Comparison of ENCODE assay signal across 1 fruit fly cellular context in the genomic region with DNA sequence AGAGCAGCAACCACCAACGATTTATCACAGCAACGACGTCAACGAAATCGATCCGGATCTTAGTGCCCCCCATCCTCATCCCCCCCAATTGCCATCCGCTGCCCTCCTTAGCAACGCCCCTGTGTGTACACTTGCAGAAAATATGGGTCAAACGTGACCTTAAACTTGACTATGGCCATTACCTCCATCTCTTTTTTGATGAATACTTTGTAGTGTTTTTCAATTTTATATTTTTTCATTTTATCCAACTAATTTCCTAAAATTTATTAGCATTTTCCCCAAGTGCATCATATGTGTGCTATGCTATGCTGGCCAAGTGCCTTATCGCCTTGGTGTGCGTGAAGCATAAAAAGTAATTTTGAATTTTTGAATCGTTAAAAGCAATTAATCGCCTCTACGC.
TF ChIP-seq lines count a peak whose summit lies in the region.

No protein-coding gene starts in this region.

TF ChIP-seq in whole organism, embryonic, 481 proteins besides CTCF, POLR2A, EP300 and RAD21 (continued from another document and continues in another):
- peak; percentile 71 for TF ChIP-seq Med (GFP tag; lab: Kevin White, UChicago)
- no peak for TF ChIP-seq CG7357 (GFP tag; IDR thresholded peaks at IDR 0.05; lab: Robert Waterston, UW)
- TF ChIP-seq Abd-B (GFP tag; optimal IDR thresholded peaks at IDR 0.05; lab: Kevin White, UChicago), result no peak
- TF ChIP-seq Stat92E (GFP tag; optimal IDR thresholded peaks at IDR 0.05; lab: Kevin White, UChicago), result no peak
- no peak for TF ChIP-seq CG1233 (GFP tag; optimal IDR thresholded peaks at IDR 0.05; lab: Kevin White, UChicago)
- no peak for TF ChIP-seq Ets65A (GFP tag; lab: Kevin White, UChicago)
- TF ChIP-seq CG12219 (GFP tag; optimal IDR thresholded peaks at IDR 0.05; lab: Kevin White, UChicago), result no peak
- no peak for TF ChIP-seq CG12744 (GFP tag; optimal IDR thresholded peaks at IDR 0.05; lab: Kevin White, UChicago)
- no peak for TF ChIP-seq CG1529 (GFP tag; optimal IDR thresholded peaks at IDR 0.05; lab: Kevin White, UChicago)
- no peak for TF ChIP-seq eyg (GFP tag; optimal IDR thresholded peaks at IDR 0.05; lab: Kevin White, UChicago)
- no peak for TF ChIP-seq CG31388 (GFP tag; optimal IDR thresholded peaks at IDR 0.05; lab: Kevin White, UChicago)
- no peak for TF ChIP-seq CG11723 (GFP tag; optimal IDR thresholded peaks at IDR 0.05; lab: Kevin White, UChicago)
- TF ChIP-seq insv (GFP tag; optimal IDR thresholded peaks at IDR 0.05; lab: Kevin White, UChicago), result no peak
- no peak for TF ChIP-seq CG13624 (GFP tag; optimal IDR thresholded peaks at IDR 0.05; lab: Kevin White, UChicago)
- peak; percentile 59; the same call in 1 of the 3 replicates for TF ChIP-seq CG11695 (GFP tag; IDR thresholded peaks at IDR 0.05; lab: Robert Waterston, UW)
- TF ChIP-seq Nf-YA (GFP tag; IDR thresholded peaks at IDR 0.05; lab: Robert Waterston, UW), result no peak
- TF ChIP-seq p53 (GFP tag; optimal IDR thresholded peaks at IDR 0.05; lab: Kevin White, UChicago), result no peak
- TF ChIP-seq CG6683 (GFP tag; optimal IDR thresholded peaks at IDR 0.05; lab: Kevin White, UChicago), result no peak
- TF ChIP-seq Ravus (GFP tag; IDR thresholded peaks at IDR 0.05; lab: Robert Waterston, UW), result no peak
- TF ChIP-seq Lim3 (GFP tag; IDR thresholded peaks at IDR 0.05; lab: Robert Waterston, UW), result no peak
- 0 out of 2 replicates have a peak, but pooled peaks have one; percentile 14 for TF ChIP-seq CG11247 (GFP tag; IDR thresholded peaks at IDR 0.05; lab: Robert Waterston, UW)
- TF ChIP-seq Hmx (GFP tag; optimal IDR thresholded peaks at IDR 0.05; lab: Kevin White, UChicago), result no peak
- peak; percentile 26 for TF ChIP-seq ATbp (GFP tag; optimal IDR thresholded peaks at IDR 0.05; lab: Kevin White, UChicago)
- no peak for TF ChIP-seq rib (GFP tag; IDR thresholded peaks at IDR 0.05; lab: Robert Waterston, UW)
- TF ChIP-seq chn (GFP tag; optimal IDR thresholded peaks at IDR 0.05; lab: Kevin White, UChicago), result no peak
- no peak for TF ChIP-seq CG18476 (GFP tag; optimal IDR thresholded peaks at IDR 0.05; lab: Kevin White, UChicago)
- TF ChIP-seq CG7987 (GFP tag; optimal IDR thresholded peaks at IDR 0.05; lab: Kevin White, UChicago), result no peak
- TF ChIP-seq H2.0 (GFP tag; IDR thresholded peaks at IDR 0.05; lab: Robert Waterston, UW), result no peak
- no peak for TF ChIP-seq caup (GFP tag; optimal IDR thresholded peaks at IDR 0.05; lab: Kevin White, UChicago; ENCODE audit: severe bottlenecking)
- TF ChIP-seq bbx (GFP tag; IDR thresholded peaks at IDR 0.05; lab: Robert Waterston, UW; ENCODE audit: partially characterized antibody), result no peak
- no peak for TF ChIP-seq so (GFP tag; IDR thresholded peaks at IDR 0.05; lab: Robert Waterston, UW)
- TF ChIP-seq Xbp1 (GFP tag; optimal IDR thresholded peaks at IDR 0.05; lab: Kevin White, UChicago), result peak; percentile 24
- no peak for TF ChIP-seq exex (tag; optimal IDR thresholded peaks at IDR 0.05; lab: Kevin White, UChicago)
- no peak for TF ChIP-seq disco-r (GFP tag; optimal IDR thresholded peaks at IDR 0.05; lab: Kevin White, UChicago)
- peak; percentile 5 for TF ChIP-seq CG9609 (GFP tag; optimal IDR thresholded peaks at IDR 0.05; lab: Kevin White, UChicago)
- peak in 1 of 2 experiments; percentile 6 for TF ChIP-seq Pdp1 (GFP tag; optimal IDR thresholded peaks at IDR 0.05; lab: Kevin White, UChicago)
- TF ChIP-seq bab2 (GFP tag; optimal IDR thresholded peaks at IDR 0.05; lab: Kevin White, UChicago), result peak; percentile 8
- no peak for TF ChIP-seq Doc2 (GFP tag; IDR thresholded peaks at IDR 0.05; lab: Robert Waterston, UW)
- 0 out of 3 replicates have a peak, but pooled peaks have one; percentile 26 for TF ChIP-seq ken (GFP tag; IDR thresholded peaks at IDR 0.05; lab: Robert Waterston, UW)
- no peak for TF ChIP-seq CG10959 (GFP tag; IDR thresholded peaks at IDR 0.05; lab: Robert Waterston, UW)
- 0 out of 3 replicates have a peak, but pooled peaks have one; percentile 17 for TF ChIP-seq croc (GFP tag; conservative IDR thresholded peaks at IDR 0.05; lab: Robert Waterston, UW)
- TF ChIP-seq CG6654 (GFP tag; optimal IDR thresholded peaks at IDR 0.05; lab: Kevin White, UChicago), result no peak
- TF ChIP-seq bsh (GFP tag; optimal IDR thresholded peaks at IDR 0.05; lab: Kevin White, UChicago), result peak; percentile 30 to 58
- TF ChIP-seq CG6791 (GFP tag; IDR thresholded peaks at IDR 0.05; lab: Robert Waterston, UW; ENCODE audit: partially characterized antibody), result no peak
- TF ChIP-seq CG5180 (GFP tag; optimal IDR thresholded peaks at IDR 0.05; lab: Kevin White, UChicago), result no peak
- no peak for TF ChIP-seq CG17186 (GFP tag; optimal IDR thresholded peaks at IDR 0.05; lab: Kevin White, UChicago)
- no peak for TF ChIP-seq Taf1 (GFP tag; IDR thresholded peaks at IDR 0.05; lab: Robert Waterston, UW)
- TF ChIP-seq CG7372 (GFP tag; IDR thresholded peaks at IDR 0.05; lab: Robert Waterston, UW), result no peak
- TF ChIP-seq CG14014 (GFP tag; IDR thresholded peaks at IDR 0.05; lab: Robert Waterston, UW), result no peak
- TF ChIP-seq CG5245 (GFP tag; optimal IDR thresholded peaks at IDR 0.05; lab: Kevin White, UChicago), result peak; percentile 18
- TF ChIP-seq CG8388 (GFP tag; optimal IDR thresholded peaks at IDR 0.05; lab: Kevin White, UChicago), result peak; percentile 12
- no peak for TF ChIP-seq scrt (GFP tag; optimal IDR thresholded peaks at IDR 0.05; lab: Kevin White, UChicago)
- peak; percentile 40 for TF ChIP-seq phol (tag; optimal IDR thresholded peaks at IDR 0.05; lab: Kevin White, UChicago)
- peak; percentile 57 for TF ChIP-seq Blimp-1 (GFP tag; optimal IDR thresholded peaks at IDR 0.05; lab: Kevin White, UChicago)
- no peak for TF ChIP-seq Hr3 (GFP tag; optimal IDR thresholded peaks at IDR 0.05; lab: Kevin White, UChicago)
- no peak for TF ChIP-seq Dip3 (GFP tag; optimal IDR thresholded peaks at IDR 0.05; lab: Kevin White, UChicago)
- no peak for TF ChIP-seq CG4328 (GFP tag; optimal IDR thresholded peaks at IDR 0.05; lab: Kevin White, UChicago)
- TF ChIP-seq sens (GFP tag; lab: Kevin White, UChicago), result peak; percentile 82
- TF ChIP-seq ssp (GFP tag; IDR thresholded peaks at IDR 0.05; lab: Robert Waterston, UW), result no peak; the same call in 1 of the 2 replicates
- peak; percentile 5; the same call in 1 of the 2 replicates for TF ChIP-seq onecut (GFP tag; IDR thresholded peaks at IDR 0.05; lab: Robert Waterston, UW)
- no peak for TF ChIP-seq CG10462 (GFP tag; optimal IDR thresholded peaks at IDR 0.05; lab: Kevin White, UChicago)
- no peak for TF ChIP-seq CG14667 (GFP tag; IDR thresholded peaks at IDR 0.05; lab: Robert Waterston, UW)
- TF ChIP-seq az2 (GFP tag; optimal IDR thresholded peaks at IDR 0.05; lab: Kevin White, UChicago), result peak; percentile 18
- 0 out of 2 replicates have a peak, but pooled peaks have one; percentile 21 for TF ChIP-seq ranshi (GFP tag; IDR thresholded peaks at IDR 0.05; lab: Robert Waterston, UW)
- TF ChIP-seq Kr (GFP tag; optimal IDR thresholded peaks at IDR 0.05; lab: Kevin White, UChicago), result no peak
- TF ChIP-seq sob (GFP tag; IDR thresholded peaks at IDR 0.05; lab: Robert Waterston, UW), result no peak
- TF ChIP-seq abd-A (tag; optimal IDR thresholded peaks at IDR 0.05; lab: Kevin White, UChicago), result no peak
- no peak for TF ChIP-seq hth (optimal IDR thresholded peaks at IDR 0.05; lab: Kevin White, UChicago)
- TF ChIP-seq D19A (tag; optimal IDR thresholded peaks at IDR 0.05; lab: Kevin White, UChicago), result peak; percentile 37
- TF ChIP-seq CG9797 (GFP tag; optimal IDR thresholded peaks at IDR 0.05; lab: Kevin White, UChicago), result no peak
- no peak for TF ChIP-seq CG30431 (GFP tag; optimal IDR thresholded peaks at IDR 0.05; lab: Kevin White, UChicago)
- TF ChIP-seq CrebB (tag; optimal IDR thresholded peaks at IDR 0.05; lab: Kevin White, UChicago), result no peak
- TF ChIP-seq ewg (GFP tag; optimal IDR thresholded peaks at IDR 0.05; lab: Kevin White, UChicago), result peak; percentile 15
- TF ChIP-seq sens-2 (GFP tag; IDR thresholded peaks at IDR 0.05; lab: Robert Waterston, UW), result no peak
- TF ChIP-seq trem (tag; optimal IDR thresholded peaks at IDR 0.05; lab: Kevin White, UChicago), result no peak
- no peak for TF ChIP-seq Myb (GFP tag; optimal IDR thresholded peaks at IDR 0.05; lab: Kevin White, UChicago)
- TF ChIP-seq tll (GFP tag; optimal IDR thresholded peaks at IDR 0.05; lab: Kevin White, UChicago), result no peak
- no peak for TF ChIP-seq CG3163 (GFP tag; optimal IDR thresholded peaks at IDR 0.05; lab: Kevin White, UChicago)
- TF ChIP-seq CG2120 (GFP tag; optimal IDR thresholded peaks at IDR 0.05; lab: Kevin White, UChicago), result no peak
- TF ChIP-seq CG10565 (GFP tag; optimal IDR thresholded peaks at IDR 0.05; lab: Kevin White, UChicago), result no peak
- peak; percentile 23 for TF ChIP-seq pnt (GFP tag; optimal IDR thresholded peaks at IDR 0.05; lab: Kevin White, UChicago)
- TF ChIP-seq CG7271 (tag; optimal IDR thresholded peaks at IDR 0.05; lab: Kevin White, UChicago), result no peak
- TF ChIP-seq zfh1 (GFP tag; IDR thresholded peaks at IDR 0.05; lab: Robert Waterston, UW), result peak; percentile 53; the same call in 1 of the 3 replicates
- no peak for TF ChIP-seq pan (optimal IDR thresholded peaks at IDR 0.05; lab: Kevin White, UChicago)
- no peak for TF ChIP-seq pan (GFP tag; optimal IDR thresholded peaks at IDR 0.05 in 1 of 2, IDR thresholded peaks at IDR 0.05 in 1 of 2)
- no peak for TF ChIP-seq Dad (GFP tag; optimal IDR thresholded peaks at IDR 0.05; lab: Kevin White, UChicago)
- no peak for TF ChIP-seq ham (GFP tag; IDR thresholded peaks at IDR 0.05; lab: Robert Waterston, UW)
- TF ChIP-seq ttk (GFP tag; IDR thresholded peaks at IDR 0.05; lab: Robert Waterston, UW), result 0 out of 2 replicates have a peak, but pooled peaks have one; percentile 30
- no peak for TF ChIP-seq crp (GFP tag; optimal IDR thresholded peaks at IDR 0.05; lab: Kevin White, UChicago)
- TF ChIP-seq E2f1 (GFP tag; IDR thresholded peaks at IDR 0.05; lab: Robert Waterston, UW), result peak; percentile 58
- TF ChIP-seq ase (GFP tag; IDR thresholded peaks at IDR 0.05; lab: Robert Waterston, UW), result 0 out of 3 replicates have a peak, but pooled peaks have one; percentile 14
- no peak for TF ChIP-seq zen (tag; optimal IDR thresholded peaks at IDR 0.05; lab: Kevin White, UChicago)
- TF ChIP-seq Scr (GFP tag; IDR thresholded peaks at IDR 0.05; lab: Robert Waterston, UW; ENCODE audit: partially characterized antibody), result no peak
- TF ChIP-seq cg (GFP tag; optimal IDR thresholded peaks at IDR 0.05; lab: Kevin White, UChicago), result no peak
- peak; percentile 20 for TF ChIP-seq CG14710 (tag; optimal IDR thresholded peaks at IDR 0.05; lab: Kevin White, UChicago)
- no peak for TF ChIP-seq Optix (GFP tag; IDR thresholded peaks at IDR 0.05; lab: Robert Waterston, UW)
- no peak for TF ChIP-seq sna (GFP tag; IDR thresholded peaks at IDR 0.05; lab: Robert Waterston, UW; ENCODE audit: partially characterized antibody)
- peak; percentile 3 for TF ChIP-seq CG3407 (GFP tag; optimal IDR thresholded peaks at IDR 0.05; lab: Kevin White, UChicago)
- TF ChIP-seq CG1792 (GFP tag; optimal IDR thresholded peaks at IDR 0.05; lab: Kevin White, UChicago), result no peak
- TF ChIP-seq CG4360 (GFP tag; IDR thresholded peaks at IDR 0.05; lab: Robert Waterston, UW), result no peak
- TF ChIP-seq emc (GFP tag; optimal IDR thresholded peaks at IDR 0.05; lab: Kevin White, UChicago), result no peak
- TF ChIP-seq gcm2 (GFP tag; optimal IDR thresholded peaks at IDR 0.05; lab: Kevin White, UChicago), result no peak
- no peak for TF ChIP-seq schlank (tag; optimal IDR thresholded peaks at IDR 0.05; lab: Kevin White, UChicago)
- no peak for TF ChIP-seq run (tag; optimal IDR thresholded peaks at IDR 0.05; lab: Kevin White, UChicago)
- no peak for TF ChIP-seq CG12299 (tag; optimal IDR thresholded peaks at IDR 0.05; lab: Kevin White, UChicago)
- peak; percentile 36 for TF ChIP-seq CG12391 (tag; optimal IDR thresholded peaks at IDR 0.05; lab: Kevin White, UChicago)
- no peak for TF ChIP-seq PHDP (tag; optimal IDR thresholded peaks at IDR 0.05; lab: Kevin White, UChicago)
- no peak for TF ChIP-seq Vsx1 (GFP tag; optimal IDR thresholded peaks at IDR 0.05; lab: Kevin White, UChicago)
- no peak for TF ChIP-seq Opbp (GFP tag; IDR thresholded peaks at IDR 0.05; lab: Robert Waterston, UW; ENCODE audit: partially characterized antibody)
- no peak for TF ChIP-seq HLH54F (GFP tag; optimal IDR thresholded peaks at IDR 0.05; lab: Kevin White, UChicago)
- peak; percentile 79 for TF ChIP-seq lbe (GFP tag; optimal IDR thresholded peaks at IDR 0.05; lab: Kevin White, UChicago)
- peak; percentile 37 for TF ChIP-seq CG4820 (GFP tag; optimal IDR thresholded peaks at IDR 0.05; lab: Kevin White, UChicago)
- no peak for TF ChIP-seq CG31224 (GFP tag; IDR thresholded peaks at IDR 0.05; lab: Robert Waterston, UW)
- no peak for TF ChIP-seq CG18599 (GFP tag; optimal IDR thresholded peaks at IDR 0.05; lab: Kevin White, UChicago)
- no peak for TF ChIP-seq ab (GFP tag; optimal IDR thresholded peaks at IDR 0.05; lab: Kevin White, UChicago)
- TF ChIP-seq lmd (GFP tag; IDR thresholded peaks at IDR 0.05; lab: Robert Waterston, UW), result peak; percentile 33; the same call in 1 of the 2 replicates
- no peak for TF ChIP-seq CG11696 (GFP tag; IDR thresholded peaks at IDR 0.05; lab: Robert Waterston, UW)
- no peak for TF ChIP-seq CG17612 (GFP tag; IDR thresholded peaks at IDR 0.05; lab: Robert Waterston, UW)
- peak; percentile 41; the same call in 1 of the 2 replicates for TF ChIP-seq crol (GFP tag; IDR thresholded peaks at IDR 0.05; lab: Robert Waterston, UW)
- no peak for TF ChIP-seq sc (optimal IDR thresholded peaks at IDR 0.05; lab: Kevin White, UChicago)
- no peak for TF ChIP-seq sc (GFP tag; optimal IDR thresholded peaks at IDR 0.05; lab: Kevin White, UChicago)
- TF ChIP-seq crc (GFP tag; optimal IDR thresholded peaks at IDR 0.05; lab: Kevin White, UChicago), result no peak
- 0 out of 2 replicates have a peak, but pooled peaks have one; percentile 25 for TF ChIP-seq CG17328 (GFP tag; IDR thresholded peaks at IDR 0.05; lab: Robert Waterston, UW)
- no peak for TF ChIP-seq CG4282 (GFP tag; optimal IDR thresholded peaks at IDR 0.05; lab: Kevin White, UChicago)
- TF ChIP-seq CG12155 (GFP tag; optimal IDR thresholded peaks at IDR 0.05; lab: Kevin White, UChicago), result no peak
- TF ChIP-seq CG17829 (tag; optimal IDR thresholded peaks at IDR 0.05; lab: Kevin White, UChicago), result peak; percentile 22
- no peak for TF ChIP-seq CG2875 (GFP tag; optimal IDR thresholded peaks at IDR 0.05; lab: Kevin White, UChicago)
- TF ChIP-seq CG11093 (GFP tag; IDR thresholded peaks at IDR 0.05; lab: Robert Waterston, UW), result no peak
- TF ChIP-seq kah (GFP tag; optimal IDR thresholded peaks at IDR 0.05; lab: Kevin White, UChicago), result no peak
- TF ChIP-seq CG14050 (GFP tag; IDR thresholded peaks at IDR 0.05; lab: Robert Waterston, UW), result no peak
- no peak for TF ChIP-seq Camta (GFP tag; optimal IDR thresholded peaks at IDR 0.05; lab: Kevin White, UChicago)
